Fruit fly (Drosophila melanogaster): Measurements from ENCODE around the gene ome.

ome gene

dm6 chr3L:14755046-14755643 lies 82.5 kb downstream of the ome start (continued):
- TF ChIP-seq CG1529 (GFP tag; optimal IDR thresholded peaks at IDR 0.05): no peak
- no peak for TF ChIP-seq CG7963 (GFP tag; IDR thresholded peaks at IDR 0.05; ENCODE audit: partially characterized antibody)
- no peak for TF ChIP-seq CG43689 (GFP tag; IDR thresholded peaks at IDR 0.05)
- no peak for TF ChIP-seq CG9609 (GFP tag; optimal IDR thresholded peaks at IDR 0.05)
- no peak for TF ChIP-seq Ssrp (tag; optimal IDR thresholded peaks at IDR 0.05)
- peak; percentile 22; the same call in 1 of the 3 replicates for TF ChIP-seq CG16813 (GFP tag; IDR thresholded peaks at IDR 0.05; ENCODE audit: partially characterized antibody)
- no peak for TF ChIP-seq CG14667 (GFP tag; IDR thresholded peaks at IDR 0.05)
- TF ChIP-seq CG10543 (GFP tag; optimal IDR thresholded peaks at IDR 0.05): no peak
- peak; percentile 36; the same call in 1 of the 2 replicates for TF ChIP-seq rib (GFP tag; IDR thresholded peaks at IDR 0.05)
- TF ChIP-seq pan (optimal IDR thresholded peaks at IDR 0.05): no peak
- TF ChIP-seq pan (GFP tag; optimal IDR thresholded peaks at IDR 0.05 in 1 of 2, IDR thresholded peaks at IDR 0.05 in 1 of 2): peak in 1 of 2 experiments; percentile 19
- no peak; the same call in 1 of the 2 replicates for TF ChIP-seq hbn (GFP tag; IDR thresholded peaks at IDR 0.05; ENCODE audit: partially characterized antibody)
- no peak for TF ChIP-seq CG14860 (GFP tag; IDR thresholded peaks at IDR 0.05; ENCODE audit: partially characterized antibody)
- no peak for TF ChIP-seq bcd (GFP tag; optimal IDR thresholded peaks at IDR 0.05)
- no peak for TF ChIP-seq CG17829 (tag; optimal IDR thresholded peaks at IDR 0.05)
- TF ChIP-seq CG9797 (GFP tag; optimal IDR thresholded peaks at IDR 0.05): no peak
- TF ChIP-seq CG5180 (GFP tag; optimal IDR thresholded peaks at IDR 0.05): peak; percentile 28
- no peak for TF ChIP-seq exex (tag; optimal IDR thresholded peaks at IDR 0.05)
- TF ChIP-seq Neu2 (GFP tag; optimal IDR thresholded peaks at IDR 0.05; ENCODE audit: borderline replicate concordance): no peak
- 0 out of 2 replicates have a peak, but pooled peaks have one; percentile 12 for TF ChIP-seq CG6689 (GFP tag; IDR thresholded peaks at IDR 0.05)
- no peak for TF ChIP-seq CG8359 (GFP tag; optimal IDR thresholded peaks at IDR 0.05; ENCODE audit: borderline replicate concordance)
- TF ChIP-seq CG5953 (GFP tag; IDR thresholded peaks at IDR 0.05): no peak
- no peak for TF ChIP-seq Meics (GFP tag; optimal IDR thresholded peaks at IDR 0.05)
- TF ChIP-seq croc (GFP tag; conservative IDR thresholded peaks at IDR 0.05): no peak
- TF ChIP-seq p53 (GFP tag; optimal IDR thresholded peaks at IDR 0.05): no peak
- TF ChIP-seq CG8089 (GFP tag; optimal IDR thresholded peaks at IDR 0.05): no peak
- no peak for TF ChIP-seq gce (GFP tag; IDR thresholded peaks at IDR 0.05)
- TF ChIP-seq gro (GFP tag; optimal IDR thresholded peaks at IDR 0.05): no peak
- peak; percentile 46 for TF ChIP-seq CG13287 (GFP tag; IDR thresholded peaks at IDR 0.05; ENCODE audit: partially characterized antibody)
- no peak for TF ChIP-seq knrl (GFP tag; IDR thresholded peaks at IDR 0.05; ENCODE audit: partially characterized antibody)
- TF ChIP-seq D19A (tag; optimal IDR thresholded peaks at IDR 0.05): no peak
- TF ChIP-seq ind (GFP tag; optimal IDR thresholded peaks at IDR 0.05): no peak
- no peak for TF ChIP-seq btn (GFP tag; optimal IDR thresholded peaks at IDR 0.05)
- no peak for TF ChIP-seq Lpt (GFP tag; optimal IDR thresholded peaks at IDR 0.05)
- no peak for TF ChIP-seq row (GFP tag; IDR thresholded peaks at IDR 0.05)
- TF ChIP-seq CG4404 (GFP tag; IDR thresholded peaks at IDR 0.05): no peak
- no peak for TF ChIP-seq HmgD (GFP tag; optimal IDR thresholded peaks at IDR 0.05)
- no peak for TF ChIP-seq sob (GFP tag; IDR thresholded peaks at IDR 0.05)
- TF ChIP-seq tna (GFP tag; IDR thresholded peaks at IDR 0.05; ENCODE audit: partially characterized antibody): no peak
- TF ChIP-seq psq (GFP tag; optimal IDR thresholded peaks at IDR 0.05): no peak
- TF ChIP-seq E2f2 (GFP tag; IDR thresholded peaks at IDR 0.05): no peak; the same call in 1 of the 2 replicates
- TF ChIP-seq Side (GFP tag; optimal IDR thresholded peaks at IDR 0.05): no peak
- no peak for TF ChIP-seq run (tag; optimal IDR thresholded peaks at IDR 0.05)
- TF ChIP-seq sima (GFP tag; optimal IDR thresholded peaks at IDR 0.05): no peak
- TF ChIP-seq Sin3A (optimal IDR thresholded peaks at IDR 0.05): no peak
- no peak for TF ChIP-seq MTF-1 (GFP tag; optimal IDR thresholded peaks at IDR 0.05; ENCODE audit: borderline replicate concordance)
- no peak for TF ChIP-seq CG10565 (GFP tag; optimal IDR thresholded peaks at IDR 0.05)
- peak; percentile 11 for TF ChIP-seq HLHmδ (GFP tag; optimal IDR thresholded peaks at IDR 0.05)
- no peak for TF ChIP-seq CG11398 (GFP tag; optimal IDR thresholded peaks at IDR 0.05)
- TF ChIP-seq CG9437 (GFP tag; optimal IDR thresholded peaks at IDR 0.05): no peak
- no peak for TF ChIP-seq cad (GFP tag; optimal IDR thresholded peaks at IDR 0.05)

Measured in whole organism, embryonic.